Worm (Caenorhabditis elegans) whole organism, L1 larva: ENCODE data around the gene irld-57.
"Not testable (repeated sequence)": the region's sequence is repeated elsewhere in the genome, so short reads cannot be mapped to it uniquely, and the experiment has no call there.

Experiments
- C04F5.9 ChIP-seq: sonication (generic microtip); optimal IDR thresholded peaks from 2 replicates; lab custom pipeline; 2016; ENCODE audit warnings: missing genetic modification characterization, missing compliant biosample characterization
- C34B4.2 ChIP-seq: sonication (generic microtip); optimal IDR thresholded peaks from 2 replicates; lab custom pipeline; 2017; ENCODE audit warnings: mild to moderate bottlenecking, missing genetic modification characterization, missing compliant biosample characterization
- F16B12.6 ChIP-seq: fragments of 150-350 bp; optimal IDR thresholded peaks from 2 replicates; lab custom pipeline; 2014; ENCODE audit warnings: missing biosample characterization, missing genetic modification characterization
- aly-2 ChIP-seq: fragments of 150-350 bp; optimal IDR thresholded peaks from 2 replicates; lab custom pipeline; 2014; ENCODE audit warnings: missing biosample characterization, missing genetic modification characterization
- ceh-8 ChIP-seq: fragments of 200-800 bp; sonication (Bioruptor generic); optimal IDR thresholded peaks from 2 replicates; lab custom pipeline; 2018; ENCODE audit warnings: mild to moderate bottlenecking, missing genetic modification characterization, moderate library complexity, missing compliant biosample characterization
- ceh-82 ChIP-seq, 3 experiments: fragments of 150-350 bp in 1 of 3; sonication (generic microtip) in 2 of 3; optimal IDR thresholded peaks; 2 replicates each; lab custom pipeline; 2014 to 2017; ENCODE audit warnings: missing biosample characterization in 3 of 3, missing genetic modification characterization in 3 of 3
- ceh-90 ChIP-seq: sonication (generic microtip); optimal IDR thresholded peaks from 2 replicates; lab custom pipeline; 2016; ENCODE audit warnings: missing genetic modification characterization, missing compliant biosample characterization
- dsc-1 ChIP-seq: sonication (generic microtip); optimal IDR thresholded peaks from 2 replicates; lab custom pipeline; 2016; ENCODE audit warnings: mild to moderate bottlenecking, missing genetic modification characterization, missing compliant biosample characterization
- efl-3 ChIP-seq: fragments of 200-800 bp; sonication (Bioruptor generic); optimal IDR thresholded peaks from 2 replicates; lab custom pipeline; 2018; ENCODE audit warnings: mild to moderate bottlenecking, missing genetic modification characterization, missing compliant biosample characterization
- egl-27 ChIP-seq, 2 experiments: fragments of 150-350 bp in 1 of 2; sonication (generic microtip); optimal IDR thresholded peaks; 3 replicates each; lab custom pipeline; 2017 to 2018; ENCODE audit warnings: missing biosample characterization in 2 of 2, missing genetic modification characterization in 2 of 2, missing genetic modification reagents in 2 of 2
- fkh-4 ChIP-seq: sonication (generic microtip); optimal IDR thresholded peaks from 2 replicates; lab custom pipeline; 2016; ENCODE audit warnings: missing compliant biosample characterization, missing genetic modification characterization, borderline replicate concordance
- fkh-8 ChIP-seq: sonication (generic microtip); optimal IDR thresholded peaks from 2 replicates; lab custom pipeline; 2016; ENCODE audit warnings: mild to moderate bottlenecking, missing genetic modification characterization, missing compliant biosample characterization
- grh-1 ChIP-seq: fragments of 200-800 bp; sonication (Bioruptor generic); IDR thresholded peaks from 2 replicates; pipeline ENCODE4 v1.3.6; 2022; ENCODE audit warnings: missing genetic modification reagents, missing genetic modification characterization, missing compliant biosample characterization
- hlh-17 ChIP-seq: fragments of 200-800 bp; sonication (Bioruptor generic); optimal IDR thresholded peaks from 2 replicates; lab custom pipeline; 2018; ENCODE audit warnings: missing genetic modification characterization, mild to moderate bottlenecking, missing compliant biosample characterization, moderate library complexity, borderline replicate concordance
- hlh-4 ChIP-seq: sonication (generic microtip); optimal IDR thresholded peaks from 2 replicates; lab custom pipeline; 2016; ENCODE audit warnings: mild to moderate bottlenecking, missing genetic modification characterization, missing compliant biosample characterization
- lin-14 ChIP-seq: fragments of 200-800 bp; sonication (Bioruptor generic); optimal IDR thresholded peaks from 2 replicates; lab custom pipeline; 2018; ENCODE audit warnings: mild to moderate bottlenecking, missing genetic modification characterization, moderate library complexity, missing compliant biosample characterization
- mab-9 ChIP-seq: fragments of 200-800 bp; sonication (Bioruptor generic); IDR thresholded peaks from 2 replicates; pipeline ENCODE4 v1.3.6; 2022; ENCODE audit warnings: missing genetic modification reagents, missing genetic modification characterization, missing compliant biosample characterization
- nhr-11 ChIP-seq: fragments of 150-350 bp; optimal IDR thresholded peaks from 2 replicates; lab custom pipeline; 2014; ENCODE audit warnings: missing biosample characterization, missing genetic modification characterization
- nhr-12 ChIP-seq: sonication (generic microtip); optimal IDR thresholded peaks from 2 replicates; lab custom pipeline; 2017; ENCODE audit warnings: missing biosample characterization, missing genetic modification characterization
- nhr-237 ChIP-seq: fragments of 150-350 bp; optimal IDR thresholded peaks from 2 replicates; lab custom pipeline; 2014; ENCODE audit warnings: missing biosample characterization, missing genetic modification characterization
- nhr-47 ChIP-seq: sonication (generic microtip); optimal IDR thresholded peaks from 2 replicates; lab custom pipeline; 2016; ENCODE audit warnings: mild to moderate bottlenecking, missing genetic modification characterization, moderate library complexity, missing compliant biosample characterization
- nhr-77 ChIP-seq: fragments of 150-350 bp; optimal IDR thresholded peaks from 2 replicates; lab custom pipeline; 2014; ENCODE audit warnings: missing biosample characterization, missing genetic modification characterization
- nhr-84 ChIP-seq: sonication (generic microtip); optimal IDR thresholded peaks from 2 replicates; lab custom pipeline; 2017; ENCODE audit warnings: missing biosample characterization, missing genetic modification characterization
- rnt-1 ChIP-seq: sonication (generic microtip); optimal IDR thresholded peaks from 2 replicates; lab custom pipeline; 2016; ENCODE audit warnings: mild to moderate bottlenecking, missing genetic modification characterization, moderate library complexity, missing compliant biosample characterization
- sox-4 ChIP-seq: sonication (generic microtip); optimal IDR thresholded peaks from 2 replicates; lab custom pipeline; 2016; ENCODE audit warnings: missing genetic modification characterization, missing compliant biosample characterization
- sup-37 ChIP-seq: fragments of 200-800 bp; sonication (Bioruptor generic); optimal IDR thresholded peaks from 2 replicates; lab custom pipeline; 2018; ENCODE audit warnings: mild to moderate bottlenecking, missing genetic modification characterization, missing compliant biosample characterization
- swsn-7 ChIP-seq: sonication (generic microtip); optimal IDR thresholded peaks from 2 replicates; lab custom pipeline; 2016; ENCODE audit warnings: missing genetic modification characterization, missing compliant biosample characterization
- tlp-1 ChIP-seq: fragments of 150-350 bp; optimal IDR thresholded peaks from 2 replicates; lab custom pipeline; 2014; ENCODE audit warnings: missing biosample characterization, missing genetic modification characterization
- unc-30 ChIP-seq: sonication (generic microtip); optimal IDR thresholded peaks from 2 replicates; lab custom pipeline; 2017; ENCODE audit warnings: missing biosample characterization, missing genetic modification characterization
- unc-86 ChIP-seq: sonication (generic microtip); optimal IDR thresholded peaks from 2 replicates; lab custom pipeline; 2016; ENCODE audit warnings: missing genetic modification characterization, missing compliant biosample characterization
- unc-98 ChIP-seq: fragments of 200-800 bp; sonication (Bioruptor generic); IDR thresholded peaks from 2 replicates; pipeline ENCODE4 v1.3.6; 2022; ENCODE audit warnings: missing genetic modification characterization, missing compliant biosample characterization
- vab-15 ChIP-seq: sonication (generic microtip); optimal IDR thresholded peaks from 2 replicates; lab custom pipeline; 2017; ENCODE audit warnings: missing genotype, mild to moderate bottlenecking, missing genetic modification characterization, missing compliant biosample characterization
- xbp-1 ChIP-seq: sonication (generic microtip); optimal IDR thresholded peaks from 2 replicates; lab custom pipeline; 2016; ENCODE audit warnings: missing genetic modification characterization, missing compliant biosample characterization

Gene irld-57

ce11 chrV:15757645-15758044 is 31.1 kb upstream of the irld-57 start:
- TF ChIP-seq tlp-1, result no peak
- no peak for TF ChIP-seq hlh-17 (GFP tag; lab: Kevin White, UChicago)
- no peak for TF ChIP-seq fkh-8 (tag; lab: Kevin White, UChicago)
- TF ChIP-seq efl-3 (GFP tag; lab: Kevin White, UChicago), result no peak
- no peak for TF ChIP-seq swsn-7 (tag; lab: Kevin White, UChicago)
- no peak for TF ChIP-seq rnt-1 (tag; lab: Kevin White, UChicago)
- TF ChIP-seq grh-1 (GFP tag; lab: Robert Waterston, UW), result no peak
- no peak for TF ChIP-seq unc-30 (tag; lab: Kevin White, UChicago)
- TF ChIP-seq unc-98 (GFP tag; lab: Robert Waterston, UW), result no peak

ce11 chrV:15754731-15755130 is 28.2 kb upstream of the irld-57 start, which contains the start of gene str-8:
Gene str-8, plus strand, starts transcription at chrV:15755031.
- TF ChIP-seq C34B4.2 (tag; lab: Kevin White, UChicago); unc-86 (tag; lab: Kevin White, UChicago); hlh-17 (GFP tag; lab: Kevin White, UChicago): not testable (repeated sequence)

ce11 chrV:15752941-15753340 is 26.4 kb upstream of the irld-57 start, which contains the start of gene str-5:
Gene str-5, plus strand, starts transcription at chrV:15753241.
- TF ChIP-seq nhr-237, nhr-84, ceh-90 (tag; lab: Kevin White, UChicago): not testable (repeated sequence)

- TF ChIP-seq mab-9 (GFP tag; lab: Robert Waterston, UW) (no peak), fkh-4 (tag; lab: Kevin White, UChicago) (no peak), hlh-4 (tag; lab: Kevin White, UChicago) (no peak), xbp-1 (tag; lab: Kevin White, UChicago) (no peak), F16B12.6 (no peak), sox-4 (tag; lab: Kevin White, UChicago) (no peak), egl-27 (tag; optimal IDR thresholded peaks at IDR 0.05; lab: Kevin White, UChicago) (no peak), fkh-8 (tag; lab: Kevin White, UChicago) (no peak), nhr-11 (tag; lab: Kevin White, UChicago) (no peak), aly-2 (tag; lab: Kevin White, UChicago) (no peak), nhr-12 (no peak), dsc-1 (tag; lab: Kevin White, UChicago) (no peak), nhr-77 (tag; lab: Kevin White, UChicago) (no peak), sup-37 (no peak), vab-15 (no peak), C04F5.9 (no peak), lin-14 (no peak)
Measured at ce11 chrV:15752049-15752448, 25.5 kb upstream of the irld-57 start, which contains the start of gene str-43. Gene str-43, minus strand, starts transcription at chrV:15752149.

- TF ChIP-seq ceh-82 (tag; optimal IDR thresholded peaks at IDR 0.05; lab: Kevin White, UChicago), result no peak
Measured at ce11 chrV:15750130-15750529, 23.6 kb upstream of the irld-57 start, which contains the start of gene str-6. Gene str-6, minus strand, starts transcription at chrV:15750230.

ce11 chrV:15748343-15748742 is 21.8 kb upstream of the irld-57 start, which contains the start of gene T23D5.8:
Gene T23D5.8, minus strand, starts transcription at chrV:15748443.
- TF ChIP-seq nhr-47, ceh-8, F16B12.6: not testable (repeated sequence)
